Fruit fly (Drosophila melanogaster) whole organism, embryonic: Measurements from ENCODE around the gene SKIP.

Source experiments
- Abd-B ChIP-seq: fragments of 200-800 bp; sonication (Bioruptor generic); optimal IDR thresholded peaks from 2 replicates; lab custom pipeline; 2018; ENCODE audit warnings: missing biosample characterization, mild to moderate bottlenecking, missing genetic modification characterization, moderate library complexity
- CG10209 ChIP-seq: fragments of 200-800 bp; sonication (Bioruptor generic); optimal IDR thresholded peaks from 3 replicates; lab custom pipeline; 2017; ENCODE audit warnings: missing biosample characterization, mild to moderate bottlenecking, missing genetic modification characterization, missing genetic modification reagents
- CG10321 ChIP-seq: fragments of 200-800 bp; sonication (Bioruptor generic); IDR thresholded peaks from 2 replicates; pipeline ENCODE4 v1.3.6; 2022; ENCODE audit warnings: missing biosample characterization, missing genetic modification characterization
- CG10979 ChIP-seq: fragments of 200-800 bp; sonication (Bioruptor generic); optimal IDR thresholded peaks from 2 replicates; lab custom pipeline; 2018; ENCODE audit warnings: missing biosample characterization, mild to moderate bottlenecking, missing genetic modification characterization, moderate library complexity
- CG11695 ChIP-seq: fragments of 200-800 bp; sonication (Bioruptor generic); IDR thresholded peaks from 3 replicates; pipeline ENCODE4 v1.3.6; 2022; ENCODE audit warnings: missing biosample characterization, missing genetic modification characterization
- CG12104 ChIP-seq: fragments of 200-800 bp; sonication (Bioruptor generic); optimal IDR thresholded peaks from 3 replicates; lab custom pipeline; 2016; ENCODE audit warnings: missing biosample characterization, missing genetic modification characterization
- CG12219 ChIP-seq: fragments of 200-800 bp; sonication (Bioruptor generic); optimal IDR thresholded peaks from 3 replicates; lab custom pipeline; 2018; ENCODE audit warnings: missing biosample characterization, mild to moderate bottlenecking, missing genetic modification characterization
- CG12391 ChIP-seq: fragments of 200-800 bp; sonication (Bioruptor generic); optimal IDR thresholded peaks from 3 replicates; lab custom pipeline; 2018; ENCODE audit warnings: missing biosample characterization, mild to moderate bottlenecking, missing genetic modification characterization, moderate library complexity
- CG13123 ChIP-seq: fragments of 200-800 bp; sonication (Bioruptor generic); optimal IDR thresholded peaks from 2 replicates; lab custom pipeline; 2016; ENCODE audit warnings: missing biosample characterization, missing genetic modification characterization
- CG13424 ChIP-seq: fragments of 200-800 bp; sonication (Bioruptor generic); optimal IDR thresholded peaks from 2 replicates; lab custom pipeline; 2019; ENCODE audit warnings: missing biosample characterization, mild to moderate bottlenecking, missing genetic modification characterization, moderate library complexity
- CG14014 ChIP-seq: fragments of 200-800 bp; sonication (Bioruptor generic); IDR thresholded peaks from 2 replicates; pipeline ENCODE4 v1.3.6; 2022; ENCODE audit warnings: missing biosample characterization, missing genetic modification characterization
- CG14667 ChIP-seq: fragments of 200-800 bp; sonication (Bioruptor generic); IDR thresholded peaks from 2 replicates; pipeline ENCODE4 v1.3.6; 2022; ENCODE audit warnings: missing biosample characterization, missing genetic modification characterization
- CG15696 ChIP-seq: fragments of 200-800 bp; sonication (Bioruptor generic); optimal IDR thresholded peaks from 2 replicates; lab custom pipeline; 2019; ENCODE audit warnings: missing biosample characterization, mild to moderate bottlenecking, missing genetic modification characterization, moderate library complexity
- CG18476 ChIP-seq: fragments of 200-800 bp; sonication (Bioruptor generic); optimal IDR thresholded peaks from 2 replicates; lab custom pipeline; 2016; ENCODE audit warnings: missing biosample characterization, mild to moderate bottlenecking, missing genetic modification characterization
- CG18599 ChIP-seq: fragments of 200-800 bp; sonication (Bioruptor generic); optimal IDR thresholded peaks from 3 replicates; lab custom pipeline; 2017; ENCODE audit warnings: missing biosample characterization, missing genetic modification characterization, mild to moderate bottlenecking, moderate library complexity, missing genetic modification reagents
- CG18764 ChIP-seq: fragments of 200-800 bp; sonication (Bioruptor generic); optimal IDR thresholded peaks from 3 replicates; lab custom pipeline; 2016; ENCODE audit warnings: missing biosample characterization, missing genetic modification characterization
- CG31224 ChIP-seq: fragments of 200-800 bp; sonication (Bioruptor generic); IDR thresholded peaks from 2 replicates; pipeline ENCODE4 v1.3.6; 2022; ENCODE audit warnings: missing biosample characterization, missing genetic modification characterization
- CG6689 ChIP-seq: fragments of 200-800 bp; sonication (Bioruptor generic); IDR thresholded peaks from 2 replicates; pipeline ENCODE4 v1.3.6; 2022; ENCODE audit warnings: missing biosample characterization, missing genetic modification characterization
- CG8089 ChIP-seq: fragments of 200-800 bp; sonication (Bioruptor generic); optimal IDR thresholded peaks from 3 replicates; lab custom pipeline; 2016; ENCODE audit warnings: missing biosample characterization, missing genetic modification characterization
- CG8290 ChIP-seq, 3 experiments: fragments of 200-800 bp; sonication (Bioruptor generic); optimal IDR thresholded peaks; 2 replicates each; lab custom pipeline; 2016 to 2019; ENCODE audit warnings: missing biosample characterization in 3 of 3, missing genetic modification characterization in 3 of 3, mild to moderate bottlenecking in 2 of 3, moderate library complexity in 1 of 3
- CG8478 ChIP-seq: fragments of >200 bp; optimal IDR thresholded peaks from 2 replicates; lab custom pipeline; 2018
- CG8924 ChIP-seq: fragments of 200-800 bp; optimal IDR thresholded peaks from 3 replicates; lab custom pipeline; 2019; ENCODE audit warnings: missing biosample characterization, mild to moderate bottlenecking, missing genetic modification characterization, moderate library complexity
- CG8944 ChIP-seq: fragments of 200-800 bp; sonication (Bioruptor generic); optimal IDR thresholded peaks from 3 replicates; lab custom pipeline; 2016; ENCODE audit warnings: missing biosample characterization, missing genetic modification characterization
- CG9876 ChIP-seq: fragments of 200-800 bp; sonication (Bioruptor generic); optimal IDR thresholded peaks from 2 replicates; lab custom pipeline; 2016; ENCODE audit warnings: missing biosample characterization, missing genetic modification characterization
- CoRest ChIP-seq: fragments of 200-800 bp; sonication (Bioruptor generic); optimal IDR thresholded peaks from 3 replicates; lab custom pipeline; 2018; ENCODE audit warnings: missing biosample characterization, mild to moderate bottlenecking, missing genetic modification characterization, moderate library complexity
- Dbx ChIP-seq: fragments of 200-800 bp; sonication (Bioruptor generic); IDR thresholded peaks from 3 replicates; pipeline ENCODE4 v1.3.6; 2022; ENCODE audit warnings: missing biosample characterization, missing genetic modification characterization
- Dip2 ChIP-seq: fragments of 200-800 bp; sonication (Bioruptor generic); IDR thresholded peaks from 2 replicates; pipeline ENCODE4 v1.3.6; 2022; ENCODE audit warnings: missing biosample characterization, missing genetic modification characterization
- Elba2 ChIP-seq: fragments of 200-800 bp; sonication (Bioruptor generic); optimal IDR thresholded peaks from 3 replicates; lab custom pipeline; 2016; ENCODE audit warnings: missing biosample characterization, missing genetic modification characterization
- Fer2 ChIP-seq: fragments of 200-800 bp; sonication (Bioruptor generic); optimal IDR thresholded peaks from 2 replicates; lab custom pipeline; 2018; ENCODE audit warnings: missing biosample characterization, mild to moderate bottlenecking, missing genetic modification characterization, moderate library complexity
- Hand ChIP-seq: fragments of 200-800 bp; sonication (Bioruptor generic); optimal IDR thresholded peaks from 2 replicates; lab custom pipeline; 2017; ENCODE audit warnings: mild to moderate bottlenecking, missing biosample characterization, missing genetic modification reagents, missing genetic modification characterization
- Hmr ChIP-seq: fragments of 200-800 bp; sonication (Bioruptor generic); optimal IDR thresholded peaks from 3 replicates; lab custom pipeline; 2017; ENCODE audit warnings: mild to moderate bottlenecking, missing biosample characterization, missing genetic modification reagents, missing genetic modification characterization
- Mrtf ChIP-seq: fragments of 200-800 bp; sonication (Bioruptor generic); IDR thresholded peaks from 3 replicates; pipeline ENCODE4 v1.3.6; 2022; ENCODE audit warnings: missing biosample characterization, missing genetic modification characterization
- PHDP ChIP-seq: fragments of 200-800 bp; sonication (Bioruptor generic); optimal IDR thresholded peaks from 3 replicates; lab custom pipeline; 2018; ENCODE audit warnings: missing biosample characterization, mild to moderate bottlenecking, missing genetic modification characterization, moderate library complexity
- Rfx ChIP-seq: fragments of 200-800 bp; sonication (Bioruptor generic); IDR thresholded peaks from 2 replicates; pipeline ENCODE4 v1.3.6; 2022; ENCODE audit warnings: missing biosample characterization, missing genetic modification characterization
- Rx ChIP-seq: fragments of 200-800 bp; sonication (Bioruptor generic); IDR thresholded peaks from 2 replicates; pipeline ENCODE4 v1.3.6; 2022; ENCODE audit warnings: missing biosample characterization, missing genetic modification characterization
- Scr ChIP-seq: fragments of 200-800 bp; sonication (Bioruptor generic); IDR thresholded peaks from 2 replicates; pipeline ENCODE4 v1.3.6; 2022; ENCODE audit warnings: missing biosample characterization, missing genetic modification characterization; ENCODE audit not compliant: partially characterized antibody
- Usf ChIP-seq: fragments of 200-800 bp; sonication (Bioruptor generic); optimal IDR thresholded peaks from 2 replicates; lab custom pipeline; 2017; ENCODE audit warnings: missing genotype, missing biosample characterization, missing genetic modification characterization
- cas ChIP-seq: fragments of 200-800 bp; sonication (Bioruptor generic); IDR thresholded peaks from 2 replicates; pipeline ENCODE4 v1.3.6; 2022; ENCODE audit warnings: missing biosample characterization, missing genetic modification characterization
- cg ChIP-seq: fragments of 200-800 bp; sonication (Bioruptor generic); optimal IDR thresholded peaks from 3 replicates; lab custom pipeline; 2019; ENCODE audit warnings: missing biosample characterization, mild to moderate bottlenecking, missing genetic modification characterization, moderate library complexity
- crol ChIP-seq: fragments of 200-800 bp; sonication (Bioruptor generic); IDR thresholded peaks from 2 replicates; pipeline ENCODE4 v1.3.6; 2022; ENCODE audit warnings: missing biosample characterization, missing genetic modification characterization
- danr ChIP-seq: fragments of 200-800 bp; sonication (Bioruptor generic); IDR thresholded peaks from 2 replicates; pipeline ENCODE4 v1.3.6; 2022; ENCODE audit warnings: missing biosample characterization, missing genetic modification characterization
- gro ChIP-seq: fragments of 200-800 bp; sonication (Bioruptor generic); optimal IDR thresholded peaks from 2 replicates; lab custom pipeline; 2016; ENCODE audit warnings: missing biosample characterization, missing genetic modification characterization
- pros ChIP-seq: fragments of 200-800 bp; sonication (Bioruptor generic); optimal IDR thresholded peaks from 3 replicates; lab custom pipeline; 2019; ENCODE audit warnings: missing biosample characterization, mild to moderate bottlenecking, missing genetic modification characterization, moderate library complexity
- pzg ChIP-seq: fragments of 200-800 bp; sonication (Bioruptor generic); optimal IDR thresholded peaks from 3 replicates; lab custom pipeline; 2018; ENCODE audit warnings: missing biosample characterization, mild to moderate bottlenecking, missing genetic modification characterization, moderate library complexity
- schlank ChIP-seq: fragments of 200-800 bp; sonication (Bioruptor generic); optimal IDR thresholded peaks from 2 replicates; lab custom pipeline; 2018; ENCODE audit warnings: missing biosample characterization, mild to moderate bottlenecking, missing genetic modification characterization
- sens ChIP-seq: fragments of 200-800 bp; sonication (Bioruptor generic); peaks from one replicate; lab custom pipeline; 2016; ENCODE audit warnings: missing biosample characterization, missing genetic modification characterization
- seq ChIP-seq: fragments of 200-800 bp; sonication (Bioruptor generic); IDR thresholded peaks from 2 replicates; pipeline ENCODE4 v1.3.6; 2022; ENCODE audit warnings: missing biosample characterization, missing genetic modification characterization
- sima ChIP-seq: fragments of 200-800 bp; sonication (Bioruptor generic); optimal IDR thresholded peaks from 2 replicates; lab custom pipeline; 2016; ENCODE audit warnings: missing biosample characterization, missing genetic modification characterization
- ssp ChIP-seq: fragments of 200-800 bp; sonication (Bioruptor generic); IDR thresholded peaks from 2 replicates; pipeline ENCODE4 v1.3.6; 2022; ENCODE audit warnings: missing biosample characterization, missing genetic modification characterization
- trem ChIP-seq: fragments of 200-800 bp; optimal IDR thresholded peaks from 3 replicates; lab custom pipeline; 2019; ENCODE audit warnings: missing biosample characterization, mild to moderate bottlenecking, missing genetic modification characterization, moderate library complexity
- wor ChIP-seq: fragments of 200-800 bp; sonication (Bioruptor generic); IDR thresholded peaks from 2 replicates; pipeline ENCODE4 v1.3.6; 2022; ENCODE audit warnings: missing biosample characterization, missing genetic modification characterization
- zf30C ChIP-seq: fragments of 200-800 bp; sonication (Bioruptor generic); optimal IDR thresholded peaks from 3 replicates; lab custom pipeline; 2018; ENCODE audit warnings: missing biosample characterization, mild to moderate bottlenecking, missing genetic modification characterization

Gene SKIP

dm6 chr3R:22147426-22147825 is 13.8 kb downstream of the SKIP start (continued):
- no peak for TF ChIP-seq pzg
- no peak for TF ChIP-seq CG14667 (GFP tag; lab: Robert Waterston, UW)
- TF ChIP-seq CG8944 (GFP tag; lab: Kevin White, UChicago) = no peak
- TF ChIP-seq CG14014 (GFP tag; lab: Robert Waterston, UW) = no peak
- TF ChIP-seq CG8089 (GFP tag; lab: Kevin White, UChicago) = peak; percentile 33
- TF ChIP-seq CG10209 = peak; percentile 76
- TF ChIP-seq CG12391 = no peak
- TF ChIP-seq Elba2 (GFP tag; lab: Kevin White, UChicago) = no peak
- TF ChIP-seq CG12104 (GFP tag; lab: Kevin White, UChicago) = peak; percentile 13
- no peak for TF ChIP-seq seq (GFP tag; lab: Robert Waterston, UW)
- TF ChIP-seq CG18599 (GFP tag; lab: Kevin White, UChicago) = peak; percentile 63
- TF ChIP-seq Mrtf = no peak
- no peak for TF ChIP-seq CG8290 (GFP tag; optimal IDR thresholded peaks at IDR 0.05; lab: Kevin White, UChicago)
- TF ChIP-seq CG8290 (tag; optimal IDR thresholded peaks at IDR 0.05; lab: Kevin White, UChicago) = peak; percentile 37 to 80
- TF ChIP-seq gro (GFP tag; lab: Kevin White, UChicago) = no peak
- peak; percentile 51 for TF ChIP-seq Hmr (GFP tag; lab: Kevin White, UChicago)
- TF ChIP-seq pros (GFP tag; lab: Kevin White, UChicago) = peak; percentile 10
- no peak for TF ChIP-seq CG8478 (lab: Kevin White, UChicago)
- TF ChIP-seq CG11695 (GFP tag; lab: Robert Waterston, UW) = no peak
- TF ChIP-seq CG10979 (tag; lab: Kevin White, UChicago) = no peak
- TF ChIP-seq CoRest = peak; percentile 15
- TF ChIP-seq Dip2 (GFP tag; lab: Robert Waterston, UW) = no peak
- no peak for TF ChIP-seq sima (GFP tag; lab: Kevin White, UChicago)
- TF ChIP-seq ssp (GFP tag; lab: Robert Waterston, UW) = no peak
- TF ChIP-seq CG18764 (GFP tag; lab: Kevin White, UChicago) = peak; percentile 20
- no peak for TF ChIP-seq Fer2 (tag; lab: Kevin White, UChicago)
- no peak for TF ChIP-seq wor (GFP tag; lab: Robert Waterston, UW)
- no peak for TF ChIP-seq cas (GFP tag; lab: Robert Waterston, UW)
- no peak for TF ChIP-seq Hand (GFP tag; lab: Kevin White, UChicago)
- no peak for TF ChIP-seq Dbx
- no peak for TF ChIP-seq CG18476 (GFP tag; lab: Kevin White, UChicago)
- TF ChIP-seq Rx = no peak
- no peak for TF ChIP-seq PHDP
- peak; percentile 33 for TF ChIP-seq schlank
- TF ChIP-seq Scr (GFP tag; lab: Robert Waterston, UW) = no peak
- TF ChIP-seq trem = peak; percentile 22
- peak; percentile 32 for TF ChIP-seq cg (GFP tag; lab: Kevin White, UChicago)
- peak; percentile 91 for TF ChIP-seq sens (GFP tag; lab: Kevin White, UChicago)
- TF ChIP-seq CG10321 = no peak
- peak; percentile 96 for TF ChIP-seq CG15696 (tag; lab: Kevin White, UChicago)
- no peak for TF ChIP-seq CG12219
- TF ChIP-seq Usf (GFP tag; lab: Kevin White, UChicago) = no peak
- TF ChIP-seq CG9876 (GFP tag; lab: Kevin White, UChicago) = no peak
- TF ChIP-seq CG13123 (GFP tag; lab: Kevin White, UChicago) = no peak
- no peak for TF ChIP-seq crol
- no peak for TF ChIP-seq CG31224 (GFP tag; lab: Robert Waterston, UW)
- TF ChIP-seq Rfx = no peak
- no peak for TF ChIP-seq zf30C
- peak; percentile 72 for TF ChIP-seq CG8924 (tag; lab: Kevin White, UChicago)
- TF ChIP-seq CG13424 = peak; percentile 11
- no peak for TF ChIP-seq Abd-B (GFP tag; lab: Kevin White, UChicago)
- TF ChIP-seq CG6689 (GFP tag; lab: Robert Waterston, UW) = no peak
- no peak for TF ChIP-seq danr (GFP tag; lab: Robert Waterston, UW)
